Worm (Caenorhabditis elegans) whole organism, L4 larva: Measurements from ENCODE around the gene Y22D7AR.3.

Experiments
- F26F4.8 ChIP-seq: fragments of 200-800 bp; sonication (Bioruptor generic); conservative IDR thresholded peaks from 2 replicates; pipeline ENCODE4 v1.3.6; 2022; ENCODE audit warnings: missing genetic modification characterization, missing compliant biosample characterization
- F37D6.2 ChIP-seq: sonication (generic microtip); optimal IDR thresholded peaks from 2 replicates; lab custom pipeline; 2016; ENCODE audit warnings: mild to moderate bottlenecking, missing genetic modification characterization, missing compliant biosample characterization
- F44E2.7 ChIP-seq: fragments of 200-800 bp; sonication (Bioruptor generic); IDR thresholded peaks from 2 replicates; pipeline ENCODE4 v2.1.2; 2022; ENCODE audit warnings: missing genetic modification characterization, missing compliant biosample characterization
- Y5F2A.4 ChIP-seq: fragments of 200-800 bp; sonication (Bioruptor generic); optimal IDR thresholded peaks from 2 replicates; lab custom pipeline; 2018; ENCODE audit warnings: mild to moderate bottlenecking, missing genetic modification characterization, missing compliant biosample characterization
- ZK546.5 ChIP-seq, 2 experiments: sonication (generic microtip); optimal IDR thresholded peaks; 2 replicates each; lab custom pipeline; 2017; ENCODE audit warnings: missing biosample characterization in 2 of 2, missing genetic modification characterization in 2 of 2
- aha-1 ChIP-seq: fragments of 150-350 bp; peaks from one replicate; lab custom pipeline; 2014; ENCODE audit warnings: missing biosample characterization, missing genetic modification characterization
- ceh-20 ChIP-seq: fragments of 200-800 bp; sonication (Bioruptor generic); IDR thresholded peaks from 2 replicates; pipeline ENCODE4 v1.3.6; 2022; ENCODE audit warnings: missing genetic modification reagents, missing genetic modification characterization, missing compliant biosample characterization
- ceh-28 ChIP-seq: fragments of 150-350 bp; optimal IDR thresholded peaks from 2 replicates; lab custom pipeline; 2014; ENCODE audit warnings: missing biosample characterization, missing genetic modification reagents, missing genetic modification characterization
- ceh-62 ChIP-seq: sonication (generic microtip); optimal IDR thresholded peaks from 2 replicates; lab custom pipeline; 2017; ENCODE audit warnings: missing biosample characterization, missing genetic modification characterization
- ceh-82 ChIP-seq: sonication (generic microtip); optimal IDR thresholded peaks from 2 replicates; lab custom pipeline; 2017; ENCODE audit warnings: missing biosample characterization, missing genetic modification characterization
- ctbp-1 ChIP-seq: fragments of 200-800 bp; sonication (Bioruptor generic); IDR thresholded peaks from 2 replicates; pipeline ENCODE4 v1.3.6; 2022; ENCODE audit warnings: missing genetic modification reagents, missing genetic modification characterization, missing compliant biosample characterization
- daf-12 ChIP-seq: fragments of 150-350 bp; optimal IDR thresholded peaks from 2 replicates; lab custom pipeline; 2014; ENCODE audit warnings: missing biosample characterization, missing genetic modification reagents, missing genetic modification characterization
- daf-16 ChIP-seq, 3 experiments: sonication (generic microtip); optimal IDR thresholded peaks; 2 replicates each; lab custom pipeline; 2016 to 2017; ENCODE audit warnings: missing genetic modification characterization in 3 of 3, missing genetic modification reagents in 3 of 3, mild to moderate bottlenecking in 2 of 3, missing compliant biosample characterization in 2 of 3, missing biosample characterization in 1 of 3, moderate library complexity in 1 of 3
- daf-8 ChIP-seq: fragments of 200-800 bp; sonication (Bioruptor generic); IDR thresholded peaks from 2 replicates; pipeline ENCODE4 v1.3.6; 2022; ENCODE audit warnings: missing genetic modification characterization, missing compliant biosample characterization
- dmd-6 ChIP-seq: fragments of 200-800 bp; sonication (Bioruptor generic); IDR thresholded peaks from 2 replicates; pipeline ENCODE4 v1.3.6; 2022; ENCODE audit warnings: missing genetic modification reagents, missing genetic modification characterization, missing compliant biosample characterization
- duxl-1 ChIP-seq: sonication (generic microtip); optimal IDR thresholded peaks from 2 replicates; lab custom pipeline; 2016; ENCODE audit warnings: mild to moderate bottlenecking, missing genetic modification characterization, moderate library complexity, missing compliant biosample characterization; ENCODE audit not compliant: poor library complexity
- egl-27 ChIP-seq: sonication (generic microtip); optimal IDR thresholded peaks from 3 replicates; lab custom pipeline; 2017; ENCODE audit warnings: missing biosample characterization, missing genetic modification reagents, missing genetic modification characterization
- fkh-10 ChIP-seq: fragments of 150-350 bp; optimal IDR thresholded peaks from 2 replicates; lab custom pipeline; 2014; ENCODE audit warnings: missing biosample characterization, missing genetic modification reagents, missing genetic modification characterization
- fos-1 ChIP-seq: fragments of 150-350 bp; optimal IDR thresholded peaks from 2 replicates; lab custom pipeline; 2014; ENCODE audit warnings: missing biosample characterization, missing genetic modification characterization
- gei-8 ChIP-seq: fragments of 200-800 bp; sonication (Bioruptor generic); optimal IDR thresholded peaks from 2 replicates; lab custom pipeline; 2018; ENCODE audit warnings: mild to moderate bottlenecking, missing genetic modification characterization, missing compliant biosample characterization
- hif-1 ChIP-seq, 2 experiments: sonication (generic microtip); optimal IDR thresholded peaks; 2 replicates each; lab custom pipeline; 2016 to 2017; ENCODE audit warnings: missing compliant biosample characterization in 2 of 2, missing genetic modification characterization in 2 of 2, missing genetic modification reagents in 2 of 2, missing genotype in 2 of 2, mild to moderate bottlenecking in 1 of 2
- hlh-11 ChIP-seq: fragments of 200-800 bp; sonication (Bioruptor generic); optimal IDR thresholded peaks from 2 replicates; lab custom pipeline; 2018; ENCODE audit warnings: mild to moderate bottlenecking, missing genetic modification characterization, missing compliant biosample characterization
- hlh-30 ChIP-seq: sonication (generic microtip); optimal IDR thresholded peaks from 2 replicates; lab custom pipeline; 2017; ENCODE audit warnings: antibody characterized with exemption, mild to moderate bottlenecking, missing genetic modification characterization, missing compliant biosample characterization; ENCODE audit not compliant: insufficient read depth
- hmg-1.1 ChIP-seq: fragments of 200-800 bp; sonication (Bioruptor generic); IDR thresholded peaks from 2 replicates; pipeline ENCODE4 v1.3.6; 2022; ENCODE audit warnings: missing genetic modification reagents, missing genetic modification characterization, missing compliant biosample characterization
- jun-1 ChIP-seq: fragments of 150-350 bp; optimal IDR thresholded peaks from 2 replicates; lab custom pipeline; 2014; ENCODE audit warnings: missing biosample characterization, missing genetic modification reagents, missing genetic modification characterization
- lin-1 ChIP-seq: fragments of 200-800 bp; sonication (Bioruptor generic); IDR thresholded peaks from 2 replicates; pipeline ENCODE4 v1.3.6; 2022; ENCODE audit warnings: missing genetic modification reagents, missing genetic modification characterization, missing compliant biosample characterization
- lin-13 ChIP-seq: fragments of 150-350 bp; optimal IDR thresholded peaks from 2 replicates; lab custom pipeline; 2014; ENCODE audit warnings: missing biosample characterization, missing genetic modification reagents, missing genetic modification characterization
- lir-3 ChIP-seq: sonication (generic microtip); optimal IDR thresholded peaks from 2 replicates; lab custom pipeline; 2016; ENCODE audit warnings: mild to moderate bottlenecking, missing genetic modification characterization, missing compliant biosample characterization
- madf-9 ChIP-seq: fragments of 200-800 bp; sonication (Bioruptor generic); conservative IDR thresholded peaks from 2 replicates; pipeline ENCODE4 v1.3.6; 2022; ENCODE audit warnings: missing genetic modification reagents, missing genetic modification characterization, missing compliant biosample characterization
- mep-1 ChIP-seq: fragments of 150-350 bp; sonication (generic microtip); optimal IDR thresholded peaks from 3 replicates; lab custom pipeline; 2014; ENCODE audit warnings: missing biosample characterization, missing genetic modification characterization
- mes-2 ChIP-seq: sonication (generic microtip); optimal IDR thresholded peaks from 2 replicates; lab custom pipeline; 2016; ENCODE audit warnings: missing genotype, mild to moderate bottlenecking, missing genetic modification characterization, missing compliant biosample characterization; ENCODE audit not compliant: poor library complexity, severe bottlenecking
- mxl-2 ChIP-seq: fragments of 200-800 bp; sonication (Bioruptor generic); conservative IDR thresholded peaks from 2 replicates; pipeline ENCODE4 v1.3.6; 2022; ENCODE audit warnings: missing genetic modification reagents, missing genetic modification characterization, missing compliant biosample characterization
- nhr-10 ChIP-seq: fragments of 150-350 bp; optimal IDR thresholded peaks from 2 replicates; lab custom pipeline; 2014; ENCODE audit warnings: missing biosample characterization, missing genetic modification characterization
- nhr-25 ChIP-seq: sonication (generic microtip); optimal IDR thresholded peaks from 2 replicates; lab custom pipeline; 2017; ENCODE audit warnings: missing genetic modification characterization, mild to moderate bottlenecking, missing compliant biosample characterization, antibody characterized with exemption, moderate library complexity, borderline replicate concordance; ENCODE audit not compliant: insufficient read depth
- nhr-42 ChIP-seq: fragments of 200-800 bp; sonication (Bioruptor generic); IDR thresholded peaks from 2 replicates; pipeline ENCODE4 v1.3.6; 2022; ENCODE audit warnings: missing genetic modification characterization, missing compliant biosample characterization
- php-3 ChIP-seq: fragments of 200-800 bp; sonication (Bioruptor generic); IDR thresholded peaks from 2 replicates; pipeline ENCODE4 v1.3.6; 2022; ENCODE audit warnings: missing genetic modification reagents, missing genetic modification characterization, missing compliant biosample characterization
- pqm-1 ChIP-seq: sonication (generic microtip); optimal IDR thresholded peaks from 2 replicates; lab custom pipeline; 2017; ENCODE audit warnings: missing biosample characterization, missing genetic modification characterization
- rbr-2 ChIP-seq: sonication (generic microtip); optimal IDR thresholded peaks from 2 replicates; lab custom pipeline; 2016; ENCODE audit warnings: missing genotype, missing genetic modification characterization, missing compliant biosample characterization
- saeg-2 ChIP-seq: fragments of 200-800 bp; sonication (Bioruptor generic); IDR thresholded peaks from 2 replicates; pipeline ENCODE4 v1.3.6; 2022; ENCODE audit warnings: missing genetic modification reagents, missing genetic modification characterization, missing compliant biosample characterization
- tag-97 ChIP-seq: fragments of 200-800 bp; sonication (Bioruptor generic); IDR thresholded peaks from 2 replicates; pipeline ENCODE4 v1.3.6; 2022; ENCODE audit warnings: missing genetic modification characterization, missing compliant biosample characterization
- unc-39 ChIP-seq: sonication (generic microtip); optimal IDR thresholded peaks from 2 replicates; lab custom pipeline; 2017; ENCODE audit warnings: missing biosample characterization, missing genetic modification characterization
- unc-62 ChIP-seq, 3 experiments: fragments of 150-350 bp in 1 of 3; sonication (generic microtip); optimal IDR thresholded peaks in 2 of 3; peaks in 1 of 3; 1 replicate in 1 of 3; 2 replicates in 2 of 3; lab custom pipeline; 2014 to 2017; ENCODE audit warnings: missing biosample characterization in 3 of 3, missing genetic modification characterization in 3 of 3, missing genetic modification reagents in 3 of 3, missing genotype in 1 of 3
- zip-2 ChIP-seq: fragments of 150-350 bp; optimal IDR thresholded peaks from 2 replicates; lab custom pipeline; 2014; ENCODE audit warnings: missing biosample characterization, missing genetic modification characterization

Y22D7AR.3 gene

DNA sequence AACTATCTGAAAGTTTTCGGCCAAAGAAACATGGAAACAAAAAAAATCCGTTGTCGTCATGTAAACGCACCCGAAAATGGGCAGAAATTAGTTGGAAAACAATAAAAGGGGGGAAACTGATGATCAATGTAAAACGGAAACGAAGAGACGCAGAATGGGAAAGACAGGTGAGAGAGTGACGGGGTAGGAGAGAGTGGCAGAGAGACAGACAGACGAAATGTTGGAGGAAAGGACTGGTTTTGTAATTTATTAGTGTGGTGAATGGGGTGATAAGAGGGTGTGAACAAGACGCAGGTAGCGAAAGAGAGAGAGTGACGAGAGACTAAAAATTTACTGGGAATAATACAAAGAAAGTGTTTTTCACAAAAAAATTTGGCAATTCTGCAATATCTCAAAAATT is 15.3 kb upstream of the Y22D7AR.3 start (continued):
- TF ChIP-seq ctbp-1 (GFP tag; lab: Robert Waterston, UW) (peak; percentile 33; the same call in 1 of the 2 replicates), fos-1 (tag; lab: Kevin White, UChicago) (no peak), lin-13 (peak; percentile 68), madf-9 (no peak), ceh-82 (tag; lab: Kevin White, UChicago) (no peak), ceh-20 (GFP tag; lab: Robert Waterston, UW) (peak; percentile 97), hlh-30 (peak; percentile 84), dmd-6 (GFP tag; lab: Robert Waterston, UW) (peak; percentile 94), daf-8 (no peak), saeg-2 (GFP tag; lab: Robert Waterston, UW) (peak; percentile 34; the same call in 1 of the 2 replicates), php-3 (peak; percentile 99), nhr-10 (peak; percentile 4), tag-97 (GFP tag; lab: Robert Waterston, UW) (no peak), aha-1 (tag; lab: Kevin White, UChicago) (peak; percentile 11), unc-62 (GFP tag; optimal IDR thresholded peaks at IDR 0.05 in 1 of 2; lab: Kevin White, UChicago) (peak in 1 of 2 experiments; percentile 91), unc-62 (tag; optimal IDR thresholded peaks at IDR 0.05; lab: Kevin White, UChicago) (no peak), F37D6.2 (no peak), rbr-2 (tag; lab: Kevin White, UChicago) (peak; percentile 63), daf-16 (GFP tag; optimal IDR thresholded peaks at IDR 0.05; lab: Kevin White, UChicago) (peak in 1 of 2 experiments; percentile 32), daf-16 (tag; optimal IDR thresholded peaks at IDR 0.05; lab: Kevin White, UChicago) (peak; percentile 82), hmg-1.1 (GFP tag; lab: Robert Waterston, UW) (peak; percentile 71), jun-1 (peak; percentile 40)

DNA sequence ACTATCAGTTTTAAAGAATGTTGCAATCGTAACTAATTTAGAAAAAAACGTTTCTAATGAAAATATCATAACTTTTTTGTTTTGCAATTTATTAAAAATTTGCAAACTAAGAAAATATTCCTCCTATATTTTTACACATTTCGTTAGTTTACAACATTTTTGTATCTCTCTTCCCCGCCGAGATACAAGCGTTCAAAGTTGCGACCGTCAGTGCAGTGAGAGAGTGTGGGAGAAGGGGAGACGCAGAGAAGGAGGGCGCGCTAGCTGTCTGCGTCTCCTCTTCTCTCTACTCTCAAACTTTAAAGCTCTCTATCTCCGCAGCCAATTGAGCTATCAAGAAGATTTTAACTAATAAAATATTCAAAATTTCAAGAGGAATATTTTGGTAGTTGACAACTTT is 14.7 kb upstream of the Y22D7AR.3 start:
- TF ChIP-seq unc-39 (tag; lab: Kevin White, UChicago) (no peak), zip-2 (tag; lab: Kevin White, UChicago) (no peak), aha-1 (tag; lab: Kevin White, UChicago) (no peak), mxl-2 (no peak), ctbp-1 (GFP tag; lab: Robert Waterston, UW) (no peak), hlh-11 (tag; lab: Kevin White, UChicago) (no peak), mes-2 (tag; lab: Kevin White, UChicago) (no peak), ceh-62 (tag; lab: Kevin White, UChicago) (no peak), unc-62 (GFP tag; optimal IDR thresholded peaks at IDR 0.05 in 1 of 2; lab: Kevin White, UChicago) (peak in 1 of 2 experiments; percentile 62), unc-62 (tag; optimal IDR thresholded peaks at IDR 0.05; lab: Kevin White, UChicago) (no peak)

DNA sequence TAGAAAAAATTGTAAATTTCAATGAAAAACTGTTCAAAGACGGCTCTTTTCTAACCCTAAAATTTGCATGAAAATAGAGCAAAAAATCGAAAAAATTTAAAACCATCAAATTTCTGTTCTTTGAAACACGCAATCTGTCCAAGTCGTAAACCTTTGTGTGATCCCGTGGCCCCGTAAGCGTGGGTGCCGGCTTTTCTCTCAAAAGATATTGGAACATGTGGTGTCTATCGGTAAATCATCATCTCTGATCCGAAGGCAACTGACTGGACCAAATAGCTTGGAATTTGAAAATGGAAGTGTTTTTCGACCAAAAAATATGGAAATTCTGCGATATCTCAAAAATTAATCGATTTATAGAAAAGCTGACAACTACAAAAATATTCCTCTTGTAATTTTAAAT is 13.0 kb upstream of the Y22D7AR.3 start:
- TF ChIP-seq unc-62 (GFP tag; optimal IDR thresholded peaks at IDR 0.05 in 1 of 2; lab: Kevin White, UChicago) (peak in 1 of 2 experiments; percentile 55), unc-62 (tag; optimal IDR thresholded peaks at IDR 0.05; lab: Kevin White, UChicago) (no peak), aha-1 (tag; lab: Kevin White, UChicago) (no peak)
- TF ChIP-seq, all 104 proteins: peak for 1

ce11 chrIII:1676588-1676987 is 10.9 kb upstream of the Y22D7AR.3 start, which contains the start of gene Y22D7AR.6:
Gene Y22D7AR.6, minus strand, starts transcription at chrIII:1676721.
- TF ChIP-seq daf-16 (GFP tag; optimal IDR thresholded peaks at IDR 0.05; lab: Kevin White, UChicago) (no peak), daf-16 (tag; optimal IDR thresholded peaks at IDR 0.05; lab: Kevin White, UChicago) (peak; percentile 83), gei-8 (GFP tag; lab: Kevin White, UChicago) (no peak), daf-12 (tag; lab: Kevin White, UChicago) (no peak), mxl-2 (no peak), mep-1 (tag; lab: Kevin White, UChicago) (no peak), Y5F2A.4 (no peak), F44E2.7 (no peak), saeg-2 (GFP tag; lab: Robert Waterston, UW) (no peak), ZK546.5 (tag; optimal IDR thresholded peaks at IDR 0.05; lab: Kevin White, UChicago) (no peak), nhr-42 (GFP tag; lab: Robert Waterston, UW) (no peak), F37D6.2 (no peak), ceh-62 (tag; lab: Kevin White, UChicago) (no peak), hlh-30 (peak; percentile 34), nhr-25 (tag; lab: Kevin White, UChicago) (no peak), nhr-10 (no peak), ceh-20 (GFP tag; lab: Robert Waterston, UW) (no peak), pqm-1 (tag; lab: Kevin White, UChicago) (no peak), aha-1 (tag; lab: Kevin White, UChicago) (no peak), fkh-10 (GFP tag; lab: Kevin White, UChicago) (no peak), F26F4.8 (GFP tag; lab: Robert Waterston, UW) (no peak), lin-1 (GFP tag; lab: Robert Waterston, UW) (no peak), hif-1 (tag; optimal IDR thresholded peaks at IDR 0.05; lab: Kevin White, UChicago) (no peak), ceh-28 (tag; lab: Kevin White, UChicago) (no peak), egl-27 (tag; lab: Kevin White, UChicago) (no peak), lir-3 (tag; lab: Kevin White, UChicago) (no peak), duxl-1 (no peak)
